Worm (Caenorhabditis elegans) whole organism, mixed stage, embryonic: Measurements from ENCODE around the gene F45D3.4.

Experiments
- M03D4.4 ChIP-seq: sonication (generic microtip); optimal IDR thresholded peaks from 2 replicates; lab custom pipeline; 2017; ENCODE audit warnings: mild to moderate bottlenecking, missing genetic modification characterization, missing compliant biosample characterization
- ham-2 ChIP-seq: fragments of 200-800 bp; sonication (Bioruptor generic); optimal IDR thresholded peaks from 2 replicates; lab custom pipeline; 2018; ENCODE audit warnings: mild to moderate bottlenecking, missing genetic modification characterization, missing compliant biosample characterization
- ztf-11 ChIP-seq: fragments of 150-350 bp; optimal IDR thresholded peaks from 2 replicates; lab custom pipeline; 2014; ENCODE audit warnings: missing biosample characterization, missing genetic modification characterization

DNA sequence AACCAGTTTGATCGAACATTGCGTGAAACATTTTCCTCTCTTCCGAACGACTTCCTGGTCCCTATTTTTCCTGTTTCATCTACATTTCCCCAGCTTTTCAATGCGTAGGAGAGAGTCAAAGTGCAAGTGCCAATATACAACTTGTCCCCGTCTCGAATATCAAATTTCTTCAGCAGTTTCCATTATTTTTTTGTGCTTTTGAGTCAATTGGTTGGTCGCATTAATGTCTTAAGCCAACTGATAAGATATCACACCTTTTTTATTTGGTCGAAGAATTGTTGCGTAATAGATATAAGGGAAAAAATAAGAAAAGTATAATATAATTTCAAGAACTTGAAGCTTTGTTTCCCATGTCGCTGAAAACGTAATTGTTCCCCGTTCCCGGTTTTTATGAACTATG is 20.6 kb downstream of the F45D3.4 start:
- TF ChIP-seq ham-2 (GFP tag; lab: Kevin White, UChicago) (no peak), M03D4.4 (tag; lab: Kevin White, UChicago) (no peak), ztf-11 (tag; lab: Kevin White, UChicago) (no peak)
